Fruit fly (Drosophila melanogaster): ENCODE results near the gene Cep290.

dm6 chr3L:801860-802462 lies 41.8 kb upstream of the Cep290 start:
- TF ChIP-seq CG11617 (GFP tag; optimal IDR thresholded peaks at IDR 0.05) (no peak), Hr96 (GFP tag; optimal IDR thresholded peaks at IDR 0.05) (no peak), bab1 (GFP tag; optimal IDR thresholded peaks at IDR 0.05) (no peak), kay (GFP tag; ENCODE audit: borderline replicate concordance) (no peak), toe (GFP tag; optimal IDR thresholded peaks at IDR 0.05) (no peak), CG33017 (tag; optimal IDR thresholded peaks at IDR 0.05) (no peak), CG14711 (tag; optimal IDR thresholded peaks at IDR 0.05) (no peak), tj (GFP tag; optimal IDR thresholded peaks at IDR 0.05) (no peak)

Data from whole organism, adult.